Fruit fly (Drosophila melanogaster): ENCODE results near the gene CG14985.

- TF ChIP-seq ttk (optimal IDR thresholded peaks at IDR 0.05) = no peak
- no peak for TF ChIP-seq Sin3A (optimal IDR thresholded peaks at IDR 0.05)
- no peak for TF ChIP-seq Myc (optimal IDR thresholded peaks at IDR 0.05)
- TF ChIP-seq h (optimal IDR thresholded peaks at IDR 0.05) = no peak
- TF ChIP-seq insv (optimal IDR thresholded peaks at IDR 0.05) = no peak
- no peak for TF ChIP-seq psq (optimal IDR thresholded peaks at IDR 0.05)
Measured at dm6 chr3L:3977622-3978355, 25.5 kb upstream of the CG14985 start.

All from Kc167 (cell line).